Worm (Caenorhabditis elegans) whole organism, L3 larva: ENCODE data around the gene fbxl-2.
"Not testable (repeated sequence)": the region's sequence is repeated elsewhere in the genome, so short reads cannot be mapped to it uniquely, and the experiment has no call there.

Source experiments
- R02D3.7 ChIP-seq: fragments of 150-350 bp; optimal IDR thresholded peaks from 2 replicates; lab custom pipeline; 2014; ENCODE audit warnings: missing biosample characterization, missing genetic modification characterization
- ZK546.5 ChIP-seq: sonication (generic microtip); optimal IDR thresholded peaks from 2 replicates; lab custom pipeline; 2017; ENCODE audit warnings: missing biosample characterization, missing genetic modification characterization
- aly-2 ChIP-seq: fragments of 150-350 bp; optimal IDR thresholded peaks from 2 replicates; lab custom pipeline; 2014; ENCODE audit warnings: missing biosample characterization, missing genetic modification characterization
- ama-1 ChIP-seq: fragments of 150-350 bp; optimal IDR thresholded peaks from 2 replicates; lab custom pipeline; 2018
- ceh-16 ChIP-seq: sonication (generic microtip); optimal IDR thresholded peaks from 2 replicates; lab custom pipeline; 2017; ENCODE audit warnings: missing biosample characterization, missing genetic modification characterization
- ceh-28 ChIP-seq: fragments of 150-350 bp; optimal IDR thresholded peaks from 2 replicates; lab custom pipeline; 2014; ENCODE audit warnings: missing biosample characterization, missing genetic modification reagents, missing genetic modification characterization
- daf-12 ChIP-seq: fragments of 150-350 bp; optimal IDR thresholded peaks from 2 replicates; lab custom pipeline; 2014; ENCODE audit warnings: missing biosample characterization, missing genetic modification reagents, missing genetic modification characterization
- egl-27 ChIP-seq: sonication (generic microtip); optimal IDR thresholded peaks from 4 replicates; lab custom pipeline; 2017; ENCODE audit warnings: missing biosample characterization, missing genetic modification reagents, missing genetic modification characterization
- egl-5 ChIP-seq: fragments of 150-350 bp; optimal IDR thresholded peaks from 2 replicates; lab custom pipeline; 2017; ENCODE audit warnings: missing biosample characterization, missing genetic modification reagents, missing genetic modification characterization, inconsistent platforms
- elt-1 ChIP-seq: fragments of 150-350 bp; optimal IDR thresholded peaks from 2 replicates; lab custom pipeline; 2014; ENCODE audit warnings: missing biosample characterization, missing genetic modification characterization
- elt-2 ChIP-seq: sonication (generic microtip); optimal IDR thresholded peaks from 2 replicates; lab custom pipeline; 2016; ENCODE audit warnings: missing genetic modification reagents, mild to moderate bottlenecking, missing genetic modification characterization, missing compliant biosample characterization
- elt-3 ChIP-seq, 3 experiments: fragments of 150-350 bp in 1 of 3; sonication (generic microtip) in 2 of 3; optimal IDR thresholded peaks; 2 replicates in 2 of 3; 4 replicates in 1 of 3; lab custom pipeline; 2014 to 2017; ENCODE audit warnings: missing biosample characterization in 3 of 3, missing genetic modification characterization in 3 of 3
- fkh-10 ChIP-seq: sonication (generic microtip); optimal IDR thresholded peaks from 2 replicates; lab custom pipeline; 2017; ENCODE audit warnings: missing biosample characterization, missing genetic modification reagents, missing genetic modification characterization
- fos-1 ChIP-seq: fragments of 150-350 bp; optimal IDR thresholded peaks from 2 replicates; lab custom pipeline; 2014; ENCODE audit warnings: missing biosample characterization, missing genetic modification characterization
- hmg-11 ChIP-seq: sonication (generic microtip); optimal IDR thresholded peaks from 2 replicates; lab custom pipeline; 2016; ENCODE audit warnings: missing genetic modification characterization, missing compliant biosample characterization
- jun-1 ChIP-seq: fragments of 150-350 bp; optimal IDR thresholded peaks from 2 replicates; lab custom pipeline; 2014; ENCODE audit warnings: missing biosample characterization, missing genetic modification reagents, missing genetic modification characterization
- lin-15B ChIP-seq: fragments of 150-350 bp; optimal IDR thresholded peaks from 2 replicates; lab custom pipeline; 2014; ENCODE audit warnings: missing biosample characterization, missing genetic modification characterization
- lin-39 ChIP-seq: fragments of 150-350 bp; optimal IDR thresholded peaks from 2 replicates; lab custom pipeline; 2018; ENCODE audit warnings: missing biosample characterization, missing genetic modification reagents, missing genetic modification characterization
- lsy-12 ChIP-seq: sonication (generic microtip); optimal IDR thresholded peaks from 2 replicates; lab custom pipeline; 2016; ENCODE audit warnings: mild to moderate bottlenecking, missing genetic modification characterization, missing compliant biosample characterization
- mml-1 ChIP-seq: fragments of 150-350 bp; sonication (generic microtip); optimal IDR thresholded peaks from 3 replicates; lab custom pipeline; 2014; ENCODE audit warnings: missing biosample characterization, missing genetic modification characterization
- nfya-1 ChIP-seq: sonication (generic microtip); optimal IDR thresholded peaks from 2 replicates; lab custom pipeline; 2017; ENCODE audit warnings: missing genetic modification characterization, mild to moderate bottlenecking, missing compliant biosample characterization, antibody characterized with exemption, moderate library complexity; ENCODE audit not compliant: insufficient read depth
- nhr-11 ChIP-seq: fragments of 150-350 bp; optimal IDR thresholded peaks from 2 replicates; lab custom pipeline; 2014; ENCODE audit warnings: missing biosample characterization, missing genetic modification characterization
- nhr-23 ChIP-seq: fragments of 150-350 bp; optimal IDR thresholded peaks from 2 replicates; lab custom pipeline; 2014; ENCODE audit warnings: missing biosample characterization, missing genetic modification reagents, missing genetic modification characterization
- nhr-237 ChIP-seq: fragments of 150-350 bp; optimal IDR thresholded peaks from 2 replicates; lab custom pipeline; 2014; ENCODE audit warnings: missing biosample characterization, missing genetic modification characterization
- nhr-25 ChIP-seq: sonication (generic microtip); optimal IDR thresholded peaks from 2 replicates; lab custom pipeline; 2017; ENCODE audit warnings: missing biosample characterization, missing genetic modification characterization
- nhr-28 ChIP-seq: fragments of 150-350 bp; optimal IDR thresholded peaks from 2 replicates; lab custom pipeline; 2014; ENCODE audit warnings: missing biosample characterization, missing genetic modification characterization
- nhr-43 ChIP-seq: sonication (generic microtip); optimal IDR thresholded peaks from 2 replicates; lab custom pipeline; 2016; ENCODE audit warnings: mild to moderate bottlenecking, missing genetic modification characterization, missing compliant biosample characterization; ENCODE audit not compliant: poor library complexity, severe bottlenecking
- nhr-67 ChIP-seq: fragments of 150-350 bp; optimal IDR thresholded peaks from 2 replicates; lab custom pipeline; 2014; ENCODE audit warnings: missing biosample characterization, missing genetic modification characterization
- nhr-76 ChIP-seq: fragments of 150-350 bp; sonication (generic microtip); optimal IDR thresholded peaks from 5 replicates; lab custom pipeline; 2014; ENCODE audit warnings: missing biosample characterization, missing genetic modification characterization
- nhr-77 ChIP-seq: fragments of 150-350 bp; optimal IDR thresholded peaks from 2 replicates; lab custom pipeline; 2014; ENCODE audit warnings: missing biosample characterization, missing genetic modification characterization
- pha-4 ChIP-seq: fragments of 150-350 bp; optimal IDR thresholded peaks from 2 replicates; lab custom pipeline; 2014; ENCODE audit warnings: missing biosample characterization, missing genetic modification reagents, missing genetic modification characterization
- pqm-1 ChIP-seq: fragments of 150-350 bp; optimal IDR thresholded peaks from 2 replicates; lab custom pipeline; 2017; ENCODE audit warnings: missing biosample characterization, missing genetic modification characterization, inconsistent platforms
- sea-2 ChIP-seq: fragments of 150-350 bp; sonication (generic microtip); optimal IDR thresholded peaks from 4 replicates; lab custom pipeline; 2014; ENCODE audit warnings: missing biosample characterization, missing genetic modification reagents, missing genetic modification characterization
- skn-1 ChIP-seq: fragments of 150-350 bp; optimal IDR thresholded peaks from 2 replicates; lab custom pipeline; 2014; ENCODE audit warnings: missing biosample characterization, missing genetic modification characterization
- snpc-4 ChIP-seq: fragments of 150-350 bp; optimal IDR thresholded peaks from 2 replicates; lab custom pipeline; 2014; ENCODE audit warnings: missing biosample characterization, missing genetic modification characterization
- tbx-2 ChIP-seq: sonication (generic microtip); optimal IDR thresholded peaks from 2 replicates; lab custom pipeline; 2016; ENCODE audit warnings: mild to moderate bottlenecking, missing genetic modification characterization, missing compliant biosample characterization
- unc-39 ChIP-seq: sonication (generic microtip); optimal IDR thresholded peaks from 4 replicates; lab custom pipeline; 2017; ENCODE audit warnings: missing biosample characterization, missing genetic modification characterization
- unc-62 ChIP-seq: fragments of 150-350 bp; sonication (generic microtip); optimal IDR thresholded peaks from 4 replicates; lab custom pipeline; 2014; ENCODE audit warnings: missing biosample characterization, missing genetic modification reagents, missing genetic modification characterization
- zag-1 ChIP-seq: fragments of 150-350 bp; optimal IDR thresholded peaks from 2 replicates; lab custom pipeline; 2014; ENCODE audit warnings: missing biosample characterization, missing genetic modification characterization
- ztf-11 ChIP-seq: fragments of 150-350 bp; optimal IDR thresholded peaks from 2 replicates; lab custom pipeline; 2014; ENCODE audit warnings: missing biosample characterization, missing genetic modification characterization
- ztf-4 ChIP-seq: fragments of 150-350 bp; optimal IDR thresholded peaks from 2 replicates; lab custom pipeline; 2014; ENCODE audit warnings: missing biosample characterization, missing genetic modification characterization

fbxl-2 gene

ce11 chrIII:4785131-4785530 lies 28.1 kb downstream of the fbxl-2 start, which contains the start of gene enu-3.2:
TSS of gene enu-3.2 (minus strand) at chrIII:4785235.
- not testable (repeated sequence) for TF ChIP-seq ceh-28 (tag; lab: Kevin White, UChicago); tbx-2 (tag; lab: Kevin White, UChicago); nhr-67

ce11 chrIII:4785714-4786113 lies 28.7 kb downstream of the fbxl-2 start, which contains the start of gene mel-28:
TSS of gene mel-28 (plus strand) at chrIII:4786080.
- TF ChIP-seq pha-4 (tag; lab: Kevin White, UChicago) (peak; percentile 48), lin-15B (tag; lab: Kevin White, UChicago) (peak; percentile 20), egl-5 (tag; lab: Kevin White, UChicago) (peak; percentile 44), R02D3.7 (no peak)

ce11 chrIII:4792560-4793136 lies 35.6 kb downstream of the fbxl-2 start, which contains the start of gene mip-1:
TSS of gene mip-1 (plus strand) at chrIII:4793086.
- TF ChIP-seq nhr-237 (tag; lab: Kevin White, UChicago) (no peak), nhr-67 (no peak), sea-2 (GFP tag; lab: Kevin White, UChicago) (no peak), pha-4 (tag; lab: Kevin White, UChicago) (no peak), aly-2 (tag; lab: Kevin White, UChicago) (no peak), egl-5 (tag; lab: Kevin White, UChicago) (no peak), ZK546.5 (tag; lab: Kevin White, UChicago) (no peak), ztf-11 (no peak), hmg-11 (no peak)

ce11 chrIII:4796039-4796438 lies 39.0 kb downstream of the fbxl-2 start:
- no peak for TF ChIP-seq sea-2 (GFP tag; lab: Kevin White, UChicago)
- TF ChIP-seq hmg-11: peak; percentile 66
- TF ChIP-seq nhr-76 (tag; lab: Kevin White, UChicago): no peak
- no peak for TF ChIP-seq daf-12
- TF ChIP-seq ztf-4 (tag; lab: Kevin White, UChicago): no peak
- TF ChIP-seq unc-39 (tag; lab: Kevin White, UChicago): no peak
- peak; percentile 90 for TF ChIP-seq pha-4 (tag; lab: Kevin White, UChicago)
- TF ChIP-seq fos-1: peak; percentile 99
- peak; percentile 58 for TF ChIP-seq elt-2 (tag; lab: Kevin White, UChicago)
- peak; percentile 66 for TF ChIP-seq lin-15B (tag; lab: Kevin White, UChicago)
- peak; percentile 74 for TF ChIP-seq pqm-1 (tag; lab: Kevin White, UChicago)
- no peak for TF ChIP-seq aly-2 (tag; lab: Kevin White, UChicago)
- no peak for TF ChIP-seq elt-1 (tag; lab: Kevin White, UChicago)
- TF ChIP-seq mml-1: no peak
- TF ChIP-seq ama-1 (lab: Kevin White, UChicago): peak; percentile 59
- TF ChIP-seq nhr-23 (tag; lab: Kevin White, UChicago): peak; percentile 70
- TF ChIP-seq nfya-1 (tag; lab: Kevin White, UChicago): peak; percentile 85
- TF ChIP-seq nhr-25 (tag; lab: Kevin White, UChicago): peak; percentile 65
- TF ChIP-seq nhr-77 (tag; lab: Kevin White, UChicago): peak; percentile 66
- TF ChIP-seq jun-1 (tag; lab: Kevin White, UChicago): peak; percentile 96
- TF ChIP-seq nhr-11 (tag; lab: Kevin White, UChicago): no peak
- TF ChIP-seq nhr-28 (tag; lab: Kevin White, UChicago): no peak
- TF ChIP-seq ceh-28 (tag; lab: Kevin White, UChicago): peak; percentile 73
- no peak for TF ChIP-seq zag-1 (tag; lab: Kevin White, UChicago)
- TF ChIP-seq fkh-10 (GFP tag; lab: Kevin White, UChicago): no peak
- no peak for TF ChIP-seq nhr-237 (tag; lab: Kevin White, UChicago)
- TF ChIP-seq lin-39 (tag; lab: Kevin White, UChicago): peak; percentile 22
- TF ChIP-seq unc-62: no peak
- TF ChIP-seq ztf-11: no peak
- no peak for TF ChIP-seq ceh-16 (tag; lab: Kevin White, UChicago)
- peak; percentile 62 for TF ChIP-seq skn-1 (tag; lab: Kevin White, UChicago)
- TF ChIP-seq nhr-43: peak; percentile 45
- TF ChIP-seq tbx-2 (tag; lab: Kevin White, UChicago): no peak
- peak; percentile 61 for TF ChIP-seq lsy-12 (tag; lab: Kevin White, UChicago)
- TF ChIP-seq nhr-67: no peak
- TF ChIP-seq elt-3 (tag; optimal IDR thresholded peaks at IDR 0.05; lab: Kevin White, UChicago): peak in 2 of 3 experiments; percentile 8 to 45
- TF ChIP-seq snpc-4: peak; percentile 82
- no peak for TF ChIP-seq egl-5 (tag; lab: Kevin White, UChicago)
- TF ChIP-seq R02D3.7: peak; percentile 42
- no peak for TF ChIP-seq egl-27
- TF ChIP-seq ZK546.5 (tag; lab: Kevin White, UChicago): no peak
